Worm (Caenorhabditis elegans) whole organism, L2 larva: ENCODE data around the gene nucl-1.

Experiments
- ceh-16 ChIP-seq: fragments of 150-350 bp; optimal IDR thresholded peaks from 2 replicates; lab custom pipeline; 2014; ENCODE audit warnings: missing biosample characterization, missing genetic modification characterization
- dmd-4 ChIP-seq: sonication (generic microtip); optimal IDR thresholded peaks from 2 replicates; lab custom pipeline; 2017; ENCODE audit warnings: missing biosample characterization, missing genetic modification characterization
- elt-1 ChIP-seq: fragments of 150-350 bp; optimal IDR thresholded peaks from 2 replicates; lab custom pipeline; 2014; ENCODE audit warnings: missing biosample characterization, missing genetic modification characterization
- fos-1 ChIP-seq: fragments of 150-350 bp; optimal IDR thresholded peaks from 2 replicates; lab custom pipeline; 2014; ENCODE audit warnings: missing biosample characterization, missing genetic modification characterization
- lin-11 ChIP-seq: fragments of 150-350 bp; sonication (generic microtip); optimal IDR thresholded peaks from 2 replicates; lab custom pipeline; 2014; ENCODE audit warnings: missing biosample characterization, missing genetic modification characterization, inconsistent platforms, mixed read lengths
- lin-39 ChIP-seq: fragments of 150-350 bp; optimal IDR thresholded peaks from 2 replicates; lab custom pipeline; 2014; ENCODE audit warnings: missing biosample characterization, missing genetic modification reagents, missing genetic modification characterization
- peb-1 ChIP-seq: fragments of 150-350 bp; optimal IDR thresholded peaks from 2 replicates; lab custom pipeline; 2014; ENCODE audit warnings: missing biosample characterization, missing genetic modification characterization
- sem-4 ChIP-seq: fragments of 150-350 bp; optimal IDR thresholded peaks from 2 replicates; lab custom pipeline; 2014; ENCODE audit warnings: missing biosample characterization, missing genetic modification reagents, missing genetic modification characterization
- sma-9 ChIP-seq, 2 experiments: fragments of 150-350 bp in 1 of 2; sonication (generic microtip) in 1 of 2; optimal IDR thresholded peaks; 2 replicates each; lab custom pipeline; 2014 to 2016; ENCODE audit warnings: missing genetic modification characterization in 2 of 2, mild to moderate bottlenecking in 1 of 2, missing biosample characterization in 1 of 2, missing compliant biosample characterization in 1 of 2, missing genetic modification reagents in 1 of 2, moderate library complexity in 1 of 2
- snpc-4 ChIP-seq: fragments of 150-350 bp; optimal IDR thresholded peaks from 2 replicates; lab custom pipeline; 2014; ENCODE audit warnings: missing biosample characterization, missing genetic modification characterization
- ztf-4 ChIP-seq: fragments of 150-350 bp; optimal IDR thresholded peaks from 2 replicates; lab custom pipeline; 2014; ENCODE audit warnings: missing biosample characterization, missing genetic modification characterization

The nucl-1 gene

ce11 chrIV:8243170-8243569 is 46.2 kb downstream of the nucl-1 start:
- peak; percentile 51 for TF ChIP-seq sma-9 (GFP tag; optimal IDR thresholded peaks at IDR 0.05; lab: Kevin White, UChicago)
- no peak for TF ChIP-seq sma-9 (tag; optimal IDR thresholded peaks at IDR 0.05; lab: Kevin White, UChicago)
- TF ChIP-seq lin-11 (tag; lab: Kevin White, UChicago), result no peak
- peak; percentile 9 for TF ChIP-seq ceh-16 (tag; lab: Kevin White, UChicago)
- no peak for TF ChIP-seq sem-4
- TF ChIP-seq lin-39, result no peak
- no peak for TF ChIP-seq peb-1 (tag; lab: Kevin White, UChicago)
- no peak for TF ChIP-seq snpc-4 (tag; lab: Kevin White, UChicago)
- TF ChIP-seq dmd-4 (tag; lab: Kevin White, UChicago), result no peak

- TF ChIP-seq fos-1 (tag; lab: Kevin White, UChicago) (peak; percentile 3), ztf-4 (tag; lab: Kevin White, UChicago) (no peak)
Measured at ce11 chrIV:8241312-8241833, 48.0 kb downstream of the nucl-1 start.

- TF ChIP-seq elt-1, result no peak
Measured at ce11 chrIV:8239584-8239983, 49.7 kb downstream of the nucl-1 start.
